Worm (Caenorhabditis elegans): ENCODE data around the gene Y55B1BR.8.

Gene Y55B1BR.8

ce11 chrIII:437033-437432 lies 7.2 kb upstream of the Y55B1BR.8 start:
- TF ChIP-seq ztf-23 (GFP tag; IDR thresholded peaks at IDR 0.05) (no peak), flt-1 (GFP tag; IDR thresholded peaks at IDR 0.05) (peak; percentile 26; the same call in 1 of the 2 replicates)

ce11 chrIII:439926-440325 lies 4.3 kb upstream of the Y55B1BR.8 start, which contains the start of gene affl-1:
affl-1 (plus strand) TSS chrIII:440226.
- TF ChIP-seq cog-1 (tag; optimal IDR thresholded peaks at IDR 0.05), result no peak
- no peak for TF ChIP-seq ref-1 (GFP tag; conservative IDR thresholded peaks at IDR 0.05)
- no peak for TF ChIP-seq ztf-23 (GFP tag; IDR thresholded peaks at IDR 0.05)
- TF ChIP-seq tab-1 (GFP tag; IDR thresholded peaks at IDR 0.05), result no peak
- no peak for TF ChIP-seq med-1 (GFP tag; optimal IDR thresholded peaks at IDR 0.05; ENCODE audit: insufficient read depth)
- no peak for TF ChIP-seq klf-2 (GFP tag; conservative IDR thresholded peaks at IDR 0.05)
- TF ChIP-seq flt-1 (GFP tag; IDR thresholded peaks at IDR 0.05), result no peak

ce11 chrIII:446860-447259 lies 2.7 kb downstream of the Y55B1BR.8 start:
- TF ChIP-seq med-1 (GFP tag; optimal IDR thresholded peaks at IDR 0.05; ENCODE audit: insufficient read depth), result no peak
- no peak for TF ChIP-seq ztf-23 (GFP tag; IDR thresholded peaks at IDR 0.05)
- TF ChIP-seq klf-2 (GFP tag; conservative IDR thresholded peaks at IDR 0.05), result no peak
- TF ChIP-seq T22C8.4 (GFP tag; IDR thresholded peaks at IDR 0.05), result no peak

DNA sequence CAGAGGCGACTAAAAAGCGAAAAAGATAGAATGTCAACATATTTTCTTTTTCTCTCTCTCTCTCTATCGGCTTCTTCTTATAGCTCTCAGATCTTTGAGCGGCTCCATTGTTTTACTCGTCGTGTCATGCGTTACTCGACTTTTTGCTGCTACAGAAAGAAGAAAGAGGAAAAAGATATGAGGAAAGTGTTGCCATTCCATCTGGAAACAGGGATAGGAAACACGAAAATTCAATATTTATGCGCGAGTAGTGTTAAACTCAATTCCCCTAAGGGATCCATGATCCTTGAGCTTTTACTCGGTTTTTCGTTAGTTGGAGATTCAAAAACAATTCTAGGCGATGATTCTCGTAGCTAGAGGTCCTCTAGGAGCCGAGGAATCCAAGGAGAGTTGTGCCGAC lies 11.6 kb downstream of the Y55B1BR.8 start:
- TF ChIP-seq klf-2 (GFP tag; conservative IDR thresholded peaks at IDR 0.05) (no peak), cog-1 (tag; optimal IDR thresholded peaks at IDR 0.05) (no peak)

- no peak for TF ChIP-seq ref-1 (GFP tag; conservative IDR thresholded peaks at IDR 0.05)
- TF ChIP-seq med-1 (GFP tag; optimal IDR thresholded peaks at IDR 0.05; ENCODE audit: insufficient read depth), result no peak
- TF ChIP-seq ztf-23 (GFP tag; IDR thresholded peaks at IDR 0.05), result no peak
- no peak for TF ChIP-seq T22C8.4 (GFP tag; IDR thresholded peaks at IDR 0.05)
- no peak for TF ChIP-seq flt-1 (GFP tag; IDR thresholded peaks at IDR 0.05)
- no peak for TF ChIP-seq klf-2 (GFP tag; conservative IDR thresholded peaks at IDR 0.05)
- no peak for TF ChIP-seq tab-1 (GFP tag; IDR thresholded peaks at IDR 0.05)
- no peak for TF ChIP-seq cog-1 (tag; optimal IDR thresholded peaks at IDR 0.05)
- no peak for TF ChIP-seq ztf-29 (GFP tag; IDR thresholded peaks at IDR 0.05)
Measured at ce11 chrIII:463711-464110, 19.5 kb downstream of the Y55B1BR.8 start, which contains the start of gene Y55B1BR.6. Y55B1BR.6 (minus strand) TSS chrIII:463811.

ce11 chrIII:471644-472401 lies 27.6 kb downstream of the Y55B1BR.8 start, which contains the start of the genes magu-1 and nemp-1:
magu-1 (minus strand) TSS chrIII:471702.
nemp-1 (plus strand) TSS chrIII:472317.
- TF ChIP-seq cog-1 (tag; optimal IDR thresholded peaks at IDR 0.05), result no peak
- TF ChIP-seq flt-1 (GFP tag; IDR thresholded peaks at IDR 0.05), result no peak
- TF ChIP-seq ztf-29 (GFP tag; IDR thresholded peaks at IDR 0.05), result no peak
- no peak for TF ChIP-seq tab-1 (GFP tag; IDR thresholded peaks at IDR 0.05)
- TF ChIP-seq ref-1 (GFP tag; conservative IDR thresholded peaks at IDR 0.05), result no peak
- TF ChIP-seq ztf-23 (GFP tag; IDR thresholded peaks at IDR 0.05), result no peak

DNA sequence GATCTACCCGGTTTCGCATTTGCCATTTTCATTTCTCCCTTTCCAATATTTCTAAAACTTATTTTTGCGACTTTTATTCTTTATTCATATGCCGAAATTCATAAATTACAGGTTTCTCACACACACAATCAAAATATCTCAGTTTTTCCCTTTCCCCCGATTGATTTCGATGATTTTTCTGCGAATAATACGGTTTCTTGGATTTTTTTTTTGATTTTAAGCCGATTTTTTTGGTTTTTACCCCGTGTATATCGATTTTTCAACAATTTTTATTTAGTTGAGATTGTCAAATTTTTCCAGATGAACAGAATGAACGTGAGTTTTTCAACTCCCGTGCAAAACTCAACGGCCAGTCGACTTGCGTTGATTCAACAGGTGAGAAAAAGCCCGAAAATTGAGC lies 31.0 kb downstream of the Y55B1BR.8 start, which contains the start of gene mat-3:
Gene mat-3 (plus strand): TSS at position 301 of the 400 bp plus-strand sequence.
- no peak for TF ChIP-seq klf-2 (GFP tag; conservative IDR thresholded peaks at IDR 0.05)
- TF ChIP-seq ztf-29 (GFP tag; IDR thresholded peaks at IDR 0.05), result no peak
- no peak for TF ChIP-seq ref-1 (GFP tag; conservative IDR thresholded peaks at IDR 0.05)
- no peak for TF ChIP-seq T22C8.4 (GFP tag; IDR thresholded peaks at IDR 0.05)

- TF ChIP-seq cog-1 (tag; optimal IDR thresholded peaks at IDR 0.05) (no peak), ztf-23 (GFP tag; IDR thresholded peaks at IDR 0.05) (no peak), klf-2 (GFP tag; conservative IDR thresholded peaks at IDR 0.05) (no peak)
Measured at ce11 chrIII:481259-481658, 37.1 kb downstream of the Y55B1BR.8 start.

ce11 chrIII:482739-483138 lies 38.5 kb downstream of the Y55B1BR.8 start:
- TF ChIP-seq cog-1 (tag; optimal IDR thresholded peaks at IDR 0.05), result no peak
- no peak for TF ChIP-seq tab-1 (GFP tag; IDR thresholded peaks at IDR 0.05)
- no peak for TF ChIP-seq ref-1 (GFP tag; conservative IDR thresholded peaks at IDR 0.05)
- TF ChIP-seq ztf-23 (GFP tag; IDR thresholded peaks at IDR 0.05), result no peak
- no peak for TF ChIP-seq flt-1 (GFP tag; IDR thresholded peaks at IDR 0.05)
- no peak for TF ChIP-seq med-1 (GFP tag; optimal IDR thresholded peaks at IDR 0.05; ENCODE audit: insufficient read depth)
- TF ChIP-seq ztf-29 (GFP tag; IDR thresholded peaks at IDR 0.05), result no peak
- TF ChIP-seq T22C8.4 (GFP tag; IDR thresholded peaks at IDR 0.05), result no peak
- TF ChIP-seq klf-2 (GFP tag; conservative IDR thresholded peaks at IDR 0.05), result no peak

DNA sequence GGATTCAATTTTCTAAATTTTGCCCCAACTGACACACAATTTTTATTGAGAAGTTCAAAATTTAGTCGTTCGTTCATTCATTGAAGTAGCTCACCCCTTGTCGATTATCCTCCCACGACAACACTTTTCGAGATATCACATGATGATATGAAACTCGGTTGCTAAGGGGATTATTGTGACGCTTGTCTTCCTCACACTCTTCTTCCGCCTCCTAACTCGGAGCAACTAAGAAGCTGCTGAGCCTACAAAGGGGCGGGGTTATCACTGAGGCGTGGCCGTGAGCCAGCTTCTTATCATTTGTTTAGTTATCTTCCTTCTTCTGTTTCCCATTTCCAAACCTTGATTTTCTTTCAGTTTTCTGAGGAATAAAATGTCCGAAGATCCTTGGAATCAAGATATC lies 39.4 kb downstream of the Y55B1BR.8 start, which contains the start of gene F10C5.3:
Gene F10C5.3 (plus strand): TSS at position 313 of the 400 bp plus-strand sequence.
- TF ChIP-seq ztf-23 (GFP tag; IDR thresholded peaks at IDR 0.05) (no peak), med-1 (GFP tag; optimal IDR thresholded peaks at IDR 0.05; ENCODE audit: insufficient read depth) (no peak), cog-1 (tag; optimal IDR thresholded peaks at IDR 0.05) (no peak), ztf-29 (GFP tag; IDR thresholded peaks at IDR 0.05) (no peak), tab-1 (GFP tag; IDR thresholded peaks at IDR 0.05) (no peak), flt-1 (GFP tag; IDR thresholded peaks at IDR 0.05) (no peak), T22C8.4 (GFP tag; IDR thresholded peaks at IDR 0.05) (no peak), klf-2 (GFP tag; conservative IDR thresholded peaks at IDR 0.05) (no peak), ref-1 (GFP tag; conservative IDR thresholded peaks at IDR 0.05) (no peak)
